Worm (Caenorhabditis elegans): ENCODE measurements around the gene math-5.

DNA sequence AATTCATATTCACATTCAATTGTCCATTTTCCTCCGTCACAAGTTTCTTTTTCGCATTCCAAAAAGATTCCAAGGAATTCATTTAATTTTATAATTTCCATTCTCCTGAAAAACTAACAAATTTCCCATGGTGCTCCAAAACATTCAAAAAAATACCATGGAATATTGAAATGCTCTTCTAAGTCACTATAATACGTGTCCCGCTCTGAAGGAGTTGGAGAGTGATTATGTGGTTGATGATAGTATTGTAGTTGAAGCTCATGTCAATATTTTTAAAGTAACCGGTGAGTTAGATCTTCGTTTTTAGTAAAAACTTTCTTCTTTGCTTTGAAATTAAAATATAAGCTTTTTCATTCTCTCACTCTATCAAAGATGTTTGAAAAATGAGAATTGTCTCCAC is 8.1 kb upstream of the math-5 start, which contains the start of gene math-9:
- TF ChIP-seq K11D2.4 (GFP tag; IDR thresholded peaks at IDR 0.05) = no peak
- TF ChIP-seq snpc-3.4 (tag; optimal IDR thresholded peaks at IDR 0.05) = no peak
- no peak for TF ChIP-seq egl-18 (GFP tag; IDR thresholded peaks at IDR 0.05)
- TF ChIP-seq mel-28 (tag; optimal IDR thresholded peaks at IDR 0.05; ENCODE audit: borderline replicate concordance) = no peak
- TF ChIP-seq nhr-90 (tag; optimal IDR thresholded peaks at IDR 0.05) = no peak
- TF ChIP-seq madf-8 (GFP tag; conservative IDR thresholded peaks at IDR 0.05) = no peak
- TF ChIP-seq let-526 (GFP tag; IDR thresholded peaks at IDR 0.05) = no peak
- no peak for TF ChIP-seq sptf-2 (GFP tag; optimal IDR thresholded peaks at IDR 0.05)
- no peak for TF ChIP-seq xnd-1 (tag; optimal IDR thresholded peaks at IDR 0.05)
